Worm (Caenorhabditis elegans) whole organism, late embryonic: ENCODE results near the gene C35B1.5.
A peak's percentile ranks its signal among the peaks of the same experiment; 100 is the strongest.

Experiments used
- C38D4.7 ChIP-seq: fragments of 200-800 bp; sonication (Bioruptor generic); optimal IDR thresholded peaks from 2 replicates; lab custom pipeline; 2018; ENCODE audit warnings: mild to moderate bottlenecking, missing genetic modification characterization, moderate library complexity, missing compliant biosample characterization
- F13H6.1 ChIP-seq: sonication (generic microtip); optimal IDR thresholded peaks from 2 replicates; lab custom pipeline; 2016; ENCODE audit warnings: missing genetic modification characterization, missing compliant biosample characterization
- K02D7.2 ChIP-seq: sonication (generic microtip); optimal IDR thresholded peaks from 2 replicates; lab custom pipeline; 2017; ENCODE audit warnings: mild to moderate bottlenecking, missing genetic modification characterization, missing compliant biosample characterization
- K09A11.1 ChIP-seq: sonication (generic microtip); optimal IDR thresholded peaks from 2 replicates; lab custom pipeline; 2017; ENCODE audit warnings: antibody characterized with exemption, mild to moderate bottlenecking, missing genetic modification characterization, missing compliant biosample characterization; ENCODE audit not compliant: insufficient read depth
- ama-1 ChIP-seq: fragments of 150-350 bp; optimal IDR thresholded peaks from 2 replicates; lab custom pipeline; 2014
- ceh-14 ChIP-seq: sonication (generic microtip); optimal IDR thresholded peaks from 2 replicates; lab custom pipeline; 2016; ENCODE audit warnings: missing genotype, missing genetic modification characterization, missing compliant biosample characterization
- ceh-19 ChIP-seq: fragments of 200-800 bp; sonication (Bioruptor generic); optimal IDR thresholded peaks from 2 replicates; lab custom pipeline; 2018; ENCODE audit warnings: mild to moderate bottlenecking, missing genetic modification characterization, missing compliant biosample characterization
- ceh-22 ChIP-seq: sonication (generic microtip); optimal IDR thresholded peaks from 2 replicates; lab custom pipeline; 2017; ENCODE audit warnings: missing biosample characterization, missing genetic modification characterization
- ceh-24 ChIP-seq: sonication (generic microtip); optimal IDR thresholded peaks from 2 replicates; lab custom pipeline; 2016; ENCODE audit warnings: mild to moderate bottlenecking, missing genetic modification characterization, missing compliant biosample characterization
- ceh-31 ChIP-seq: sonication (generic microtip); optimal IDR thresholded peaks from 2 replicates; lab custom pipeline; 2016; ENCODE audit warnings: missing genetic modification characterization, missing compliant biosample characterization
- ceh-34 ChIP-seq: sonication (generic microtip); optimal IDR thresholded peaks from 2 replicates; lab custom pipeline; 2016; ENCODE audit warnings: mild to moderate bottlenecking, missing genetic modification characterization, missing compliant biosample characterization
- ceh-9 ChIP-seq: sonication (generic microtip); optimal IDR thresholded peaks from 2 replicates; lab custom pipeline; 2016; ENCODE audit warnings: mild to moderate bottlenecking, missing genetic modification characterization, inconsistent platforms, missing compliant biosample characterization
- che-1 ChIP-seq: sonication (generic microtip); optimal IDR thresholded peaks from 2 replicates; lab custom pipeline; 2016; ENCODE audit warnings: mild to moderate bottlenecking, missing genetic modification characterization, missing compliant biosample characterization
- dmd-4 ChIP-seq: sonication (generic microtip); optimal IDR thresholded peaks from 2 replicates; lab custom pipeline; 2016; ENCODE audit warnings: borderline replicate concordance, missing genetic modification characterization, missing compliant biosample characterization
- dve-1 ChIP-seq: sonication (generic microtip); optimal IDR thresholded peaks from 2 replicates; lab custom pipeline; 2017; ENCODE audit warnings: antibody characterized with exemption, mild to moderate bottlenecking, missing genetic modification characterization, missing compliant biosample characterization
- elt-4 ChIP-seq: sonication (generic microtip); optimal IDR thresholded peaks from 2 replicates; lab custom pipeline; 2016; ENCODE audit warnings: missing genetic modification characterization, missing compliant biosample characterization
- gmeb-2 ChIP-seq: sonication (generic microtip); optimal IDR thresholded peaks from 2 replicates; lab custom pipeline; 2016; ENCODE audit warnings: missing genetic modification characterization, inconsistent platforms, missing compliant biosample characterization
- hlh-13 ChIP-seq: fragments of 200-800 bp; sonication (Bioruptor generic); optimal IDR thresholded peaks from 2 replicates; lab custom pipeline; 2018; ENCODE audit warnings: mild to moderate bottlenecking, missing genetic modification characterization, missing compliant biosample characterization
- hlh-30 ChIP-seq: sonication (generic microtip); optimal IDR thresholded peaks from 2 replicates; lab custom pipeline; 2017; ENCODE audit warnings: antibody characterized with exemption, missing genetic modification characterization, missing compliant biosample characterization; ENCODE audit not compliant: insufficient read depth
- hlh-6 ChIP-seq: sonication (generic microtip); optimal IDR thresholded peaks from 2 replicates; lab custom pipeline; 2016; ENCODE audit warnings: missing genotype, missing genetic modification characterization, missing compliant biosample characterization
- hlh-8 ChIP-seq: sonication (generic microtip); optimal IDR thresholded peaks from 2 replicates; lab custom pipeline; 2016; ENCODE audit warnings: missing genotype, missing genetic modification characterization, missing compliant biosample characterization
- lim-6 ChIP-seq: sonication (generic microtip); optimal IDR thresholded peaks from 2 replicates; lab custom pipeline; 2016; ENCODE audit warnings: missing genetic modification characterization, missing compliant biosample characterization
- madf-2 ChIP-seq: sonication (generic microtip); optimal IDR thresholded peaks from 2 replicates; lab custom pipeline; 2017; ENCODE audit warnings: missing genetic modification characterization, missing compliant biosample characterization
- nfya-1 ChIP-seq: sonication (generic microtip); optimal IDR thresholded peaks from 2 replicates; lab custom pipeline; 2017; ENCODE audit warnings: missing genetic modification characterization, mild to moderate bottlenecking, missing compliant biosample characterization, antibody characterized with exemption, moderate library complexity
- nhr-232 ChIP-seq: sonication (generic microtip); optimal IDR thresholded peaks from 2 replicates; lab custom pipeline; 2016; ENCODE audit warnings: missing genetic modification characterization, missing compliant biosample characterization
- odd-2 ChIP-seq: sonication (generic microtip); optimal IDR thresholded peaks from 2 replicates; lab custom pipeline; 2017; ENCODE audit warnings: antibody characterized with exemption, mild to moderate bottlenecking, missing genetic modification characterization, missing compliant biosample characterization
- pag-3 ChIP-seq: sonication (generic microtip); optimal IDR thresholded peaks from 2 replicates; lab custom pipeline; 2016; ENCODE audit warnings: missing compliant biosample characterization, missing genetic modification characterization, borderline replicate concordance
- pat-9 ChIP-seq: fragments of 200-800 bp; sonication (Bioruptor generic); optimal IDR thresholded peaks from 2 replicates; lab custom pipeline; 2018; ENCODE audit warnings: mild to moderate bottlenecking, missing genetic modification characterization, moderate library complexity, missing compliant biosample characterization
- pha-2 ChIP-seq: sonication (generic microtip); optimal IDR thresholded peaks from 2 replicates; lab custom pipeline; 2017; ENCODE audit warnings: mild to moderate bottlenecking, missing genetic modification characterization, missing compliant biosample characterization
- pha-4 ChIP-seq: fragments of 150-350 bp; optimal IDR thresholded peaks from 2 replicates; lab custom pipeline; 2018; ENCODE audit warnings: missing biosample characterization, missing genetic modification reagents, missing genetic modification characterization
- rnt-1 ChIP-seq: sonication (generic microtip); optimal IDR thresholded peaks from 2 replicates; lab custom pipeline; 2016; ENCODE audit warnings: missing genetic modification characterization, missing compliant biosample characterization
- sox-2 ChIP-seq: fragments of 200-800 bp; sonication (Bioruptor generic); IDR thresholded peaks from 2 replicates; pipeline ENCODE4 v1.3.6; 2022; ENCODE audit warnings: missing genetic modification reagents, missing genetic modification characterization, missing compliant biosample characterization
- sox-4 ChIP-seq: sonication (generic microtip); optimal IDR thresholded peaks from 2 replicates; lab custom pipeline; 2017; ENCODE audit warnings: mild to moderate bottlenecking, missing genetic modification characterization, inconsistent platforms, missing compliant biosample characterization
- syd-9 ChIP-seq: sonication (generic microtip); optimal IDR thresholded peaks from 2 replicates; lab custom pipeline; 2016; ENCODE audit warnings: mild to moderate bottlenecking, missing genetic modification characterization, moderate library complexity, missing compliant biosample characterization
- tbx-2 ChIP-seq: sonication (generic microtip); optimal IDR thresholded peaks from 2 replicates; lab custom pipeline; 2016; ENCODE audit warnings: missing genetic modification characterization, missing compliant biosample characterization
- tbx-7 ChIP-seq: sonication (generic microtip); optimal IDR thresholded peaks from 2 replicates; lab custom pipeline; 2016; ENCODE audit warnings: missing genotype, missing genetic modification characterization, missing compliant biosample characterization
- ttx-3 ChIP-seq: sonication (generic microtip); optimal IDR thresholded peaks from 2 replicates; lab custom pipeline; 2016; ENCODE audit warnings: missing genetic modification reagents, missing genetic modification characterization, missing compliant biosample characterization
- unc-3 ChIP-seq, 2 experiments: fragments of 200-800 bp in 1 of 2; sonication (Bioruptor generic) in 1 of 2; sonication (generic microtip) in 1 of 2; conservative IDR thresholded peaks in 1 of 2; optimal IDR thresholded peaks in 1 of 2; 2 replicates each; pipeline versions ENCODE4 v1.3.6 to Lab custom; 2016 to 2022; ENCODE audit warnings: missing compliant biosample characterization in 2 of 2, missing genetic modification characterization in 2 of 2, missing genetic modification reagents in 1 of 2
- unc-55 ChIP-seq: sonication (generic microtip); optimal IDR thresholded peaks from 2 replicates; lab custom pipeline; 2017; ENCODE audit warnings: missing biosample characterization, missing genetic modification reagents, missing genetic modification characterization
- unc-86 ChIP-seq: sonication (generic microtip); optimal IDR thresholded peaks from 2 replicates; lab custom pipeline; 2016; ENCODE audit warnings: missing genetic modification characterization, missing compliant biosample characterization
- ztf-16 ChIP-seq: sonication (generic microtip); optimal IDR thresholded peaks from 2 replicates; lab custom pipeline; 2017; ENCODE audit warnings: missing genetic modification characterization, missing compliant biosample characterization

The C35B1.5 gene

DNA sequence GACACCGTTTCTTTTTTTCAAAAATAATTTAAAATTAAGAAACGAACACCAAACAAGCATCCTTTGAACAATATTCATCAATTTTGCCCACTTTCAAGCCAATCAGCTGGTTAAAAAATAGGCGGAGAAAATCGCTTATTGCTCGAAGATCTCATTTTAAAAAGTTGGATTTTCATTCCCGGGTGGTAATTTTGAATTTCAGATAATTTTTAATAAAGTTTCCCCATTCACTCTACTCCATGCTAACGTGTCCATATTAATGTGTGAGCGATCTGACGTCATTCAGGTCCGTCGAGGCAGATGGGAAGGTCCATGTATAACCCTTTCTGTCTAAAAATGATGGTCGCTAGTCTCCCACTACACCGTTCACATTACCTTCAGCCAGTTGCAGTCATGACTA lies 15.5 kb downstream of the C35B1.5 start, which contains the start of gene fbxb-55:
Gene fbxb-55, plus strand, starts transcription at position 301 of the 400 bp plus-strand sequence.
- TF ChIP-seq ceh-22 (tag; lab: Kevin White, UChicago): no peak

DNA sequence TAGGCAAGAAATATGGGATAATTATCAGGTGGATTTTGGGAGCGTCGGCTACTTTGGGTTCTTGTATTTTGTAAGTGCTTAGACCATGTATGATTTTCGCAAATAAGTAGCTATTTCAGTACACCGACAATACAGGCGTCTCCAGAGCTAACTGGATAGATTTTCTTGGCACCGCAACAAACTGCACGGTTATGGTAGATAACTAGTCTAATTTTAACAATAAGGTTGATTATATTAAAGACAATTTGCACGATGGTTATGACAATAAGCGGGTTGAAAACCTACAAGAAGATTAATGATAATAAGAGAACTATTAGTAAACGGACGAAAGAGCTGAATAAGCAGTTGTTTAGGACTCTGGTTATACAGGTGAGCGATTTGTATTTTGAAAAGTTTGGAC lies 16.7 kb downstream of the C35B1.5 start:
- no peak for TF ChIP-seq gmeb-2 (tag; lab: Kevin White, UChicago)
- TF ChIP-seq ceh-14 (tag; lab: Kevin White, UChicago): no peak
- no peak for TF ChIP-seq ceh-34 (tag; lab: Kevin White, UChicago)
- TF ChIP-seq pha-4 (tag; lab: Kevin White, UChicago): no peak
- no peak for TF ChIP-seq ceh-9 (tag; lab: Kevin White, UChicago)
- TF ChIP-seq hlh-8 (tag; lab: Kevin White, UChicago): no peak
- TF ChIP-seq madf-2 (tag; lab: Kevin White, UChicago): no peak
- no peak for TF ChIP-seq K02D7.2 (tag; lab: Kevin White, UChicago)
- no peak for TF ChIP-seq syd-9 (tag; lab: Kevin White, UChicago)
- no peak for TF ChIP-seq hlh-13 (GFP tag; lab: Kevin White, UChicago)
- no peak for TF ChIP-seq elt-4 (tag; lab: Kevin White, UChicago)
- no peak for TF ChIP-seq unc-86 (tag; lab: Kevin White, UChicago)
- TF ChIP-seq hlh-6: no peak
- no peak for TF ChIP-seq dve-1 (tag; lab: Kevin White, UChicago)
- TF ChIP-seq ztf-16 (tag; lab: Kevin White, UChicago): no peak
- TF ChIP-seq pag-3 (tag; lab: Kevin White, UChicago): no peak
- no peak for TF ChIP-seq dmd-4 (tag; lab: Kevin White, UChicago)
- TF ChIP-seq sox-4 (tag; lab: Kevin White, UChicago): no peak
- TF ChIP-seq pha-2 (tag; lab: Kevin White, UChicago): no peak

DNA sequence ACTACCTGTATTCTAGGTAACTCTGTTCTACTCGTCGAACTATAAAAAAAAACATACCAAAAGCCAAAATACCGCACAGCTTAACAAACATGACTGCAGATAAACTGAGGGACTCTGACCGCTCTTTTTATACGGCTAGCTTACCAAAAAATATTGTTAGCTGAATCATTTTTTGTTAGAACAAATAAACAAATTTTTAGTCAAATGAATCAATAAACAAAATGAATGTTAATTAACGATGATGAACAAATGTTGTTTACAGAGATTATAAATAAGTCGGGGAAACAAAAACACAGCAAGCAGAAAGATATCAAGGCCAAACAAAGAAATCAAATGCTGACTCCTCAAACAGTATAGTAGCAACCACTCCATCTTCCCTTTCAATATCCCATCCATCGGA lies 20.4 kb downstream of the C35B1.5 start, which contains the start of gene ilys-6:
Gene ilys-6, minus strand, starts transcription at position 101 of the 400 bp plus-strand sequence.
- TF ChIP-seq pag-3 (tag; lab: Kevin White, UChicago) (no peak), ceh-31 (tag; lab: Kevin White, UChicago) (no peak), ztf-16 (tag; lab: Kevin White, UChicago) (no peak), lim-6 (tag; lab: Kevin White, UChicago) (no peak), che-1 (tag; lab: Kevin White, UChicago) (no peak), madf-2 (tag; lab: Kevin White, UChicago) (no peak), K09A11.1 (tag; lab: Kevin White, UChicago) (no peak), tbx-7 (no peak)

DNA sequence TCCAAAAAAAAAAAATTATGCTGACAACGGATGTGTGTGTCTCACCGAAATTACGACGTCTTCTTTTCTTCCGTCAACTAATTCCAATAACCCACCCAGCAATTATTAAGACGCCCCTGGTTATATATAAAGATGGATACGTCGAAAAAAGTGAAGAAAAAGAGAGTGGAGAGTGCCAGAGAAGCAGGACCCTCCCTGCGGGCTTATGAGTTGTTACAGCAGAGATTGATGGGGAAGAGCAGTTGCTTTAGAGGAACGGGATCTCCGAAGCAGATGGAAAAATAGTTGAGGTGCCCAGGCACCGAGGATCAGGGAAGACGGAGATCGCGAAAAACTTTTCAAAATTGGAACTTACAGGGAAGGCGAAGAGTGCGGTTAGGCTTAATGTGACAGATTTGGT lies 28.7 kb downstream of the C35B1.5 start:
- TF ChIP-seq unc-55 (peak; percentile 64), K09A11.1 (tag; lab: Kevin White, UChicago) (no peak), nhr-232 (tag; lab: Kevin White, UChicago) (no peak), rnt-1 (tag; lab: Kevin White, UChicago) (peak; percentile 0), che-1 (tag; lab: Kevin White, UChicago) (no peak)

DNA sequence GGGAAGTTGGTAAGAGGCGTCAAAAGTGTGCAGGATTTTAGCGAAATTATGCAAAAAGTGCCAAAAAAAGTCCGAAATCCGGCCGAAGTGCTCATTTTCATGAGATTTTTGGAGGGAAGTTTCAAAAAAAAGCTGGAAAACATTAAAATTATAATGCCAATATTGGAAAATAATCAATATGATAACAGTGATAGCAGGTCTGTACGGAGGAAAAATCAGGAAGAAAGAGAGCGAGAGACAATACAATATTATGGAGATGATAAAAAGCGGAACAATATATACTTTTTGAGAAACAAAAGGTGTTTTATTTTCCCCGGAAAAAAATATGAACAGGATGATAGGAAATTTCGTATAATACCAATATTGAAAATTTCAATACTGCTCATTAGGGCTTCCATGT lies 30.6 kb downstream of the C35B1.5 start:
- TF ChIP-seq pat-9 (tag; lab: Kevin White, UChicago): no peak
- no peak for TF ChIP-seq sox-4 (tag; lab: Kevin White, UChicago)
- no peak for TF ChIP-seq odd-2 (tag; lab: Kevin White, UChicago)
- no peak for TF ChIP-seq ama-1 (lab: Kevin White, UChicago)
- no peak for TF ChIP-seq ttx-3
- no peak for TF ChIP-seq hlh-30
- TF ChIP-seq elt-4 (tag; lab: Kevin White, UChicago): no peak
- no peak for TF ChIP-seq ceh-24 (tag; lab: Kevin White, UChicago)
- no peak for TF ChIP-seq sox-2 (GFP tag; lab: Robert Waterston, UW)
- no peak for TF ChIP-seq F13H6.1
- TF ChIP-seq rnt-1 (tag; lab: Kevin White, UChicago): no peak
- no peak for TF ChIP-seq hlh-6
- TF ChIP-seq C38D4.7 (GFP tag; lab: Kevin White, UChicago): no peak
- no peak for TF ChIP-seq ceh-31 (tag; lab: Kevin White, UChicago)
- no peak for TF ChIP-seq tbx-2 (tag; lab: Kevin White, UChicago)
- TF ChIP-seq unc-3 (GFP tag; conservative IDR thresholded peaks at IDR 0.05; lab: Robert Waterston, UW): no peak
- no peak for TF ChIP-seq unc-3 (tag; optimal IDR thresholded peaks at IDR 0.05; lab: Kevin White, UChicago)
- TF ChIP-seq ceh-19 (GFP tag; lab: Kevin White, UChicago): no peak
- no peak for TF ChIP-seq hlh-8 (tag; lab: Kevin White, UChicago)
- TF ChIP-seq madf-2 (tag; lab: Kevin White, UChicago): no peak
- no peak for TF ChIP-seq nfya-1 (tag; lab: Kevin White, UChicago)
